Worm (Caenorhabditis elegans) whole organism, L1 larva: ENCODE data around the gene clec-49.

ENCODE experiments used
- ceh-90 ChIP-seq: sonication (generic microtip); optimal IDR thresholded peaks from 2 replicates; lab custom pipeline; 2016; ENCODE audit warnings: missing genetic modification characterization, missing compliant biosample characterization
- hlh-4 ChIP-seq: sonication (generic microtip); optimal IDR thresholded peaks from 2 replicates; lab custom pipeline; 2016; ENCODE audit warnings: mild to moderate bottlenecking, missing genetic modification characterization, missing compliant biosample characterization
- nhr-76 ChIP-seq: sonication (generic microtip); optimal IDR thresholded peaks from 2 replicates; lab custom pipeline; 2017; ENCODE audit warnings: missing biosample characterization, missing genetic modification characterization
- nhr-77 ChIP-seq: fragments of 150-350 bp; optimal IDR thresholded peaks from 2 replicates; lab custom pipeline; 2014; ENCODE audit warnings: missing biosample characterization, missing genetic modification characterization
- nhr-90 ChIP-seq: sonication (generic microtip); optimal IDR thresholded peaks from 2 replicates; lab custom pipeline; 2016; ENCODE audit warnings: mild to moderate bottlenecking, missing genetic modification characterization, missing compliant biosample characterization; ENCODE audit not compliant: poor library complexity
- snpc-4 ChIP-seq: fragments of 150-350 bp; optimal IDR thresholded peaks from 2 replicates; lab custom pipeline; 2014; ENCODE audit warnings: missing biosample characterization, missing genetic modification characterization

DNA sequence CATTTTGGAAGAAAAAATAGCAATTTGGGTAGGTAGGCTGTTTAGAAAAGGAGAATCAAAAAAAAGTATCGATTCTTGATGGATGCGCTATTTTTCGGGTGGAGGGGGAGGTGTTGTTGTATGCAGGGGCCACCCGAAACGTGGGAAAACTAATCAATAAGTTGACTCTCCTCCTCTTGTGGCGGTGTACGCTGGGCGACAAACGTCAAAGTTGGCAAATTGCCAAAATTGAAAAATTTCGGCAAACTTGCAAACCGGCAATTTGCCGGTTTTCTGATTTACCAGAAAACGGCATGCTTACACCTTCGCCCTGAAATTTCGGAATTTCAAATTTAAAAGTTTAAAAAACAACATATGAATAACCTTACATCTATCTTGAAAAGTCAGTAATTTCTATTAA is 10.0 kb downstream of the clec-49 start, which contains the start of gene W04E12.2:
- TF ChIP-seq nhr-76 (tag; lab: Kevin White, UChicago): no peak
- no peak for TF ChIP-seq ceh-90
- no peak for TF ChIP-seq snpc-4 (tag; lab: Kevin White, UChicago)
- no peak for TF ChIP-seq hlh-4 (tag; lab: Kevin White, UChicago)
- no peak for TF ChIP-seq nhr-90 (tag; lab: Kevin White, UChicago)
- TF ChIP-seq nhr-77 (tag; lab: Kevin White, UChicago): no peak
